Worm (Caenorhabditis elegans): ENCODE data around the gene T03F6.10.

DNA sequence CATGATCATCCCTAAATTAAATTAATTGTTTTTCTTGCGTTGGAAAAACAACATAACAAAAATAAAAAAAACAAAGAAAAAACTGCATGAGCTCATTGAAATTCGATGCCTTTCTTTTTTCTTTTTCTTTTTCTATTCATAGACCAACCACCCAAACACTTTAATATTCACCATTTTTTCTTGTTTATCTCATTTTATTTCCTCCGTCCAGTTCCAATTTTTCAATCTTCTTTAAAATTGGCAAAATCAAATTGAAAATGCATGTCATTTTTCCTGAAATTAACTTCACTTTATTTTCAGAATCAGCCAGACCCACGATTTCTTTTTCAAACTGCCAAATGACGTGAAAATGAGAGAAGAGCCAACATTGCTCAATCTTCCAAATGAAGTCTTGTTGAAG lies 7.7 kb upstream of the T03F6.10 start, which contains the start of gene T03F6.4:
- no peak for TF ChIP-seq zip-8 (tag; optimal IDR thresholded peaks at IDR 0.05)
- no peak for TF ChIP-seq M03D4.4 (tag; optimal IDR thresholded peaks at IDR 0.05)
- no peak for TF ChIP-seq pha-4 (tag; optimal IDR thresholded peaks at IDR 0.05)
- no peak for TF ChIP-seq lin-13 (tag; optimal IDR thresholded peaks at IDR 0.05)
- TF ChIP-seq hlh-1 (tag; optimal IDR thresholded peaks at IDR 0.05): no peak
- TF ChIP-seq sptf-1 (tag; optimal IDR thresholded peaks at IDR 0.05): no peak
- TF ChIP-seq ceh-83 (GFP tag; optimal IDR thresholded peaks at IDR 0.05): no peak
- no peak for TF ChIP-seq nhr-76 (tag; optimal IDR thresholded peaks at IDR 0.05)
